Worm (Caenorhabditis elegans): Measurements from ENCODE around the gene rabr-3.

rabr-3 gene

DNA sequence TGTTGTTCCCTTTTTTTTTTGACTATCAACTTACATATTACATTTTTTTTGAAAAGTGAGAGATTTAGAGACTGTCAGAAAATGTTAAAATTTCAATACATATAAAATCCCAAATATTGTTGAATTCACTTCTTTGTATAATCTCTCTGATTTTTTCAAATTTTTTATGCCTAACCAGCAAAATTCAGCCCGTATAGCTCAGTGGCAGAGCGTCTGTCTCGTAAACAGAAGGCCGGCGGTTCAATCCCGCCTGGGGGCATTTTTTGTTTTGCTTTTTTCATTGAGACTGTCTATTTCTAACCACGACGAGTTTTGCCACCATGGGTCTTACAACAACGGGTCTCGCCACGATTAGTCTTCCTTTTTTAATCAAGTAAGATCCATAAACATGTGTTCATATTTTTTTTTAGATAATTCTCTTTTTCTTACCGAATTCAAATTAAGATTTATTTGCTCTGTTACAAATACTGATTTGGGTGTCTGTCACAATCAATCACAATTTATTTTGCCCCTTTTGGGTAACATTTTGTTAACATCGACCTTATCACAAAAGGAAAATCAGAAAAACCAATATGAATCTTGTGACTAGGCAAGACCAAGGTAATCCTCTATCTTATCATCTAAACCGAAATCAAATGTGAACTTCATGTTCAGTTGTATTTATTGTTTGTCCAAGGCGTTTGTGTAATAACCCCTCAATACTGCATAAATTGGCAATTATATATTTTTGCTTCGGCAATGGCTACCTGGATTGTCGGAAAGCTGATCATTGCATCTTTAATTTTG is 23.7 kb downstream of the rabr-3 start, which contains the start of gene glc-1:
Gene glc-1, plus strand, starts transcription at position 663 of the 786 bp plus-strand sequence.
- TF ChIP-seq bed-2 (GFP tag; IDR thresholded peaks at IDR 0.05) = no peak
- no peak for TF ChIP-seq Y53F4B.3 (GFP tag; IDR thresholded peaks at IDR 0.05)
- TF ChIP-seq ztf-18 (tag; optimal IDR thresholded peaks at IDR 0.05) = no peak
- TF ChIP-seq ceh-58 (GFP tag; IDR thresholded peaks at IDR 0.05) = no peak
- TF ChIP-seq atf-7 (tag; optimal IDR thresholded peaks at IDR 0.05) = no peak
- TF ChIP-seq attf-6 (GFP tag; IDR thresholded peaks at IDR 0.05) = 0 out of 2 replicates have a peak, but pooled peaks have one; percentile 27
- no peak for TF ChIP-seq ztf-28 (GFP tag; IDR thresholded peaks at IDR 0.05)
- TF ChIP-seq snpc-4 (GFP tag; optimal IDR thresholded peaks at IDR 0.05) = no peak
- TF ChIP-seq snpc-4 (tag; optimal IDR thresholded peaks at IDR 0.05) = peak in 1 of 4 experiments; percentile 21
- no peak for TF ChIP-seq aptf-3 (GFP tag; IDR thresholded peaks at IDR 0.05)
- TF ChIP-seq zfh-2 (GFP tag; conservative IDR thresholded peaks at IDR 0.05) = no peak
- peak; percentile 42 for TF ChIP-seq B0261.1 (tag; optimal IDR thresholded peaks at IDR 0.05)
- TF ChIP-seq tbp1 (GFP tag; optimal IDR thresholded peaks at IDR 0.05) = peak; percentile 74
- no peak for TF ChIP-seq repo-1 (tag; optimal IDR thresholded peaks at IDR 0.05)
- peak; percentile 29 for TF ChIP-seq rpc-1 (optimal IDR thresholded peaks at IDR 0.05)
- TF ChIP-seq rpc-1 (tag; optimal IDR thresholded peaks at IDR 0.05) = peak; percentile 74
- TF ChIP-seq athp-1 (tag; optimal IDR thresholded peaks at IDR 0.05) = no peak
- no peak for TF ChIP-seq lir-1 (GFP tag; conservative IDR thresholded peaks at IDR 0.05)
- no peak for TF ChIP-seq Y53G8AR.9 (GFP tag; conservative IDR thresholded peaks at IDR 0.05)

DNA sequence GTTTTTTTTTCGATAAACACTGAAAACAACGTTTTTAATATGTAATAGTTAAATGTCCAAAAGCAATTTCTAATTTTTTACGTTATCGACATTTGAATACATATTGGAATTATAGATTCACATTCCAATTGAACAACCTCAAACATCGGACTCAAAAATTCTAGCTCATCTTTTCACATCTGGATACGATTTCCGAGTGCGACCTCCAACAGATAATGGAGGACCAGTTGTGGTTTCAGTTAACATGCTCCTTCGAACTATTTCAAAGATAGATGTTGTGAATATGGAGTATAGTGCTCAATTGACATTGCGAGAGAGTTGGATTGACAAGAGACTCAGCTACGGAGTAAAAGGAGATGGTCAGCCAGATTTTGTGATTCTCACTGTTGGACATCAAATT is 24.5 kb downstream of the rabr-3 start:
- no peak for TF ChIP-seq pbrm-1 (GFP tag; IDR thresholded peaks at IDR 0.05)
- TF ChIP-seq K11D2.4 (GFP tag; IDR thresholded peaks at IDR 0.05) = no peak
- TF ChIP-seq mel-28 (tag; optimal IDR thresholded peaks at IDR 0.05; ENCODE audit: borderline replicate concordance) = no peak
- TF ChIP-seq hmg-20 (GFP tag; IDR thresholded peaks at IDR 0.05) = no peak
- TF ChIP-seq lin-26 (GFP tag; IDR thresholded peaks at IDR 0.05) = no peak
- no peak for TF ChIP-seq madf-8 (GFP tag; conservative IDR thresholded peaks at IDR 0.05)
- TF ChIP-seq mes-4 (tag; optimal IDR thresholded peaks at IDR 0.05) = no peak
- TF ChIP-seq chd-7 (tag; optimal IDR thresholded peaks at IDR 0.05) = no peak

DNA sequence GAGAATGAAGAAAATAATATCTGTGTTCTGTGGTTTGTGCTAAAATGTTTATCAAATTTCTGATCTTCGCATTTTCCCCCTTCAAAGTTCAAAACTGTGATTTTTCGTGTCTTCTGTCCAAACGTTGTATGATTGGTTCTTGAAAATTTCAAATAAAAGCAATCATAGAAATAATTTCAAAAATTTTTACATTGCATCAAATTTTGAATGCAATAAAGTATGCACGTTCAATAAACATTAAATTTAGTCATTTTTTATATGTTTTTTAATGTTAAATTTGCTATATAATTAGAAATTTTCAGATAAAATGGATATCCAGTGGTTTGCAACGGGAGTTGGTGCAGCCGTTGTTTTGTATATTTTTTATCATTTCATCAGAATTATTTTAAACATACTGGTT is 28.5 kb downstream of the rabr-3 start, which contains the start of gene stdh-2:
Gene stdh-2, plus strand, starts transcription at position 301 of the 400 bp plus-strand sequence.
- TF ChIP-seq nhr-179 (tag; optimal IDR thresholded peaks at IDR 0.05) (no peak), hlh-12 (tag; optimal IDR thresholded peaks at IDR 0.05) (no peak), aptf-2 (GFP tag; conservative IDR thresholded peaks at IDR 0.05) (no peak), mcd-1 (GFP tag; IDR thresholded peaks at IDR 0.05) (no peak), ama-1 (optimal IDR thresholded peaks at IDR 0.05) (no peak), ama-1 (GFP tag; optimal IDR thresholded peaks at IDR 0.05) (no peak), nhr-90 (tag; optimal IDR thresholded peaks at IDR 0.05) (no peak), snpc-3.4 (tag; optimal IDR thresholded peaks at IDR 0.05) (no peak)

DNA sequence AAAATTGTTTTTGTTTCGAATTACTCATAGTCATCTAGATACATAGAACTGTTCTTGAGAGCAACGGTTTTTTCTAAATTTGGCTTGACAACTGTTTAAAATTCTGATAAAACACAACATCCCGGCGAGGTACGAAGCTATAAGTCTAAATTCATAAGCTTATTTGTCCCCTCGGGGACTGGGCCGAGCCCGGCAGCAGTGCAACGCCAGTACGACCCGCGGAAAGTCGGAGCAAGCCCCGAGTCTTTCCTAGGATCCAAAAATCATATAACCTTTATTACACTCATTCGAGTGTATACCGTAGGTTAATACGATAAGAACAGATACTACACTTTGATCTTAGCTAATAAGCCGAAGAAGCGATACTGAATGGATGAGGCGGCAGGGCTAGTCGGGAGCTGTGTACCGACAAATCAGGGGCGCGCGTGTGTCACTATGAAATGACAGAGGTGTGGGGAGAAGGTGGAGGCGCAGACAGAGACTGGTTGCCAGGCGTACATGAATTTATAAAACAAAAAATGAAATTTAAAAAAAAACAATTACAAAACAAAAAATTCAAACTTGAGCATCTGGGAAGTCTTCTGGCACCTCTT is 30.1 kb downstream of the rabr-3 start:
- TF ChIP-seq nfyb-1 (GFP tag; IDR thresholded peaks at IDR 0.05) (peak; percentile 42; the same call in 1 of the 2 replicates), egl-44 (GFP tag; IDR thresholded peaks at IDR 0.05) (0 out of 2 replicates have a peak, but pooled peaks have one; percentile 52), tbp1 (GFP tag; optimal IDR thresholded peaks at IDR 0.05) (peak; percentile 70), ceh-100 (GFP tag; IDR thresholded peaks at IDR 0.05) (peak; percentile 40; the same call in 1 of the 2 replicates), ama-1 (optimal IDR thresholded peaks at IDR 0.05) (no peak), ama-1 (GFP tag; optimal IDR thresholded peaks at IDR 0.05) (no peak), lsl-1 (GFP tag; optimal IDR thresholded peaks at IDR 0.05) (peak; percentile 64), ceh-58 (GFP tag; IDR thresholded peaks at IDR 0.05) (0 out of 2 replicates have a peak, but pooled peaks have one; percentile 50), mcd-1 (GFP tag; IDR thresholded peaks at IDR 0.05) (peak; percentile 32), ZK185.1 (tag; optimal IDR thresholded peaks at IDR 0.05; ENCODE audit: poor library complexity, severe bottlenecking) (no peak), F49E8.2 (tag; optimal IDR thresholded peaks at IDR 0.05; ENCODE audit: insufficient read depth) (peak; percentile 62), madf-8 (GFP tag; conservative IDR thresholded peaks at IDR 0.05) (0 out of 2 replicates have a peak, but pooled peaks have one; percentile 11), F23B12.7 (tag; optimal IDR thresholded peaks at IDR 0.05; ENCODE audit: insufficient read depth) (peak; percentile 52), snpc-3.4 (tag; optimal IDR thresholded peaks at IDR 0.05) (peak; percentile 74), ztf-18 (tag; optimal IDR thresholded peaks at IDR 0.05) (peak; percentile 27), F33H1.4 (GFP tag; IDR thresholded peaks at IDR 0.05) (peak; percentile 14; the same call in 1 of the 2 replicates)

Data from whole organism, young adult.